Worm (Caenorhabditis elegans) whole organism, L1 larva: ENCODE measurements around the gene rpb-2.

ENCODE experiments used
- C04F5.9 ChIP-seq: sonication (generic microtip); optimal IDR thresholded peaks from 2 replicates; lab custom pipeline; 2016; ENCODE audit warnings: missing genetic modification characterization, missing compliant biosample characterization
- C16A3.4 ChIP-seq: fragments of 150-350 bp; optimal IDR thresholded peaks from 2 replicates; lab custom pipeline; 2014; ENCODE audit warnings: missing biosample characterization, missing genetic modification characterization
- C34B4.2 ChIP-seq: sonication (generic microtip); optimal IDR thresholded peaks from 2 replicates; lab custom pipeline; 2017; ENCODE audit warnings: mild to moderate bottlenecking, missing genetic modification characterization, missing compliant biosample characterization
- F16B12.6 ChIP-seq: fragments of 150-350 bp; optimal IDR thresholded peaks from 2 replicates; lab custom pipeline; 2014; ENCODE audit warnings: missing biosample characterization, missing genetic modification characterization
- aha-1 ChIP-seq: fragments of 150-350 bp; optimal IDR thresholded peaks from 2 replicates; lab custom pipeline; 2014; ENCODE audit warnings: missing biosample characterization, missing genetic modification characterization
- alr-1 ChIP-seq: fragments of 200-800 bp; sonication (Bioruptor generic); optimal IDR thresholded peaks from 2 replicates; lab custom pipeline; 2018; ENCODE audit warnings: borderline replicate concordance, mild to moderate bottlenecking, missing genetic modification characterization, missing compliant biosample characterization
- aly-2 ChIP-seq: fragments of 150-350 bp; optimal IDR thresholded peaks from 2 replicates; lab custom pipeline; 2014; ENCODE audit warnings: missing biosample characterization, missing genetic modification characterization
- ama-1 ChIP-seq: fragments of 150-350 bp; optimal IDR thresholded peaks from 2 replicates; lab custom pipeline; 2014
- blmp-1 ChIP-seq: fragments of 150-350 bp; optimal IDR thresholded peaks from 2 replicates; lab custom pipeline; 2014; ENCODE audit warnings: missing biosample characterization, missing genetic modification characterization
- ces-1 ChIP-seq: fragments of 150-350 bp; optimal IDR thresholded peaks from 2 replicates; lab custom pipeline; 2014; ENCODE audit warnings: missing biosample characterization, missing genetic modification reagents, missing genetic modification characterization
- efl-3 ChIP-seq: fragments of 200-800 bp; sonication (Bioruptor generic); optimal IDR thresholded peaks from 2 replicates; lab custom pipeline; 2018; ENCODE audit warnings: mild to moderate bottlenecking, missing genetic modification characterization, missing compliant biosample characterization
- egl-27 ChIP-seq, 2 experiments: fragments of 150-350 bp in 1 of 2; sonication (generic microtip); optimal IDR thresholded peaks; 3 replicates each; lab custom pipeline; 2017 to 2018; ENCODE audit warnings: missing biosample characterization in 2 of 2, missing genetic modification characterization in 2 of 2, missing genetic modification reagents in 2 of 2
- elt-2 ChIP-seq: sonication (generic microtip); optimal IDR thresholded peaks from 2 replicates; lab custom pipeline; 2016; ENCODE audit warnings: missing genetic modification characterization, mild to moderate bottlenecking, inconsistent platforms, missing compliant biosample characterization, missing genetic modification reagents
- elt-3 ChIP-seq, 6 experiments: fragments of 150-350 bp in 1 of 6; sonication (generic microtip); optimal IDR thresholded peaks; 2 replicates each; lab custom pipeline; 2017 to 2018; ENCODE audit warnings: missing biosample characterization in 6 of 6, missing genetic modification characterization in 6 of 6, inconsistent platforms in 1 of 6
- ets-5 ChIP-seq: fragments of 200-800 bp; sonication (Bioruptor generic); IDR thresholded peaks from 2 replicates; pipeline ENCODE4 v1.3.6; 2022; ENCODE audit warnings: missing genetic modification characterization, missing compliant biosample characterization
- fkh-10 ChIP-seq: sonication (generic microtip); optimal IDR thresholded peaks from 2 replicates; lab custom pipeline; 2017; ENCODE audit warnings: missing biosample characterization, missing genetic modification reagents, missing genetic modification characterization
- fkh-4 ChIP-seq: sonication (generic microtip); optimal IDR thresholded peaks from 2 replicates; lab custom pipeline; 2016; ENCODE audit warnings: missing compliant biosample characterization, missing genetic modification characterization, borderline replicate concordance
- fkh-8 ChIP-seq: sonication (generic microtip); optimal IDR thresholded peaks from 2 replicates; lab custom pipeline; 2016; ENCODE audit warnings: mild to moderate bottlenecking, missing genetic modification characterization, missing compliant biosample characterization
- fos-1 ChIP-seq: fragments of 150-350 bp; optimal IDR thresholded peaks from 2 replicates; lab custom pipeline; 2014; ENCODE audit warnings: missing biosample characterization, missing genetic modification characterization
- grh-1 ChIP-seq: fragments of 200-800 bp; sonication (Bioruptor generic); IDR thresholded peaks from 2 replicates; pipeline ENCODE4 v1.3.6; 2022; ENCODE audit warnings: missing genetic modification reagents, missing genetic modification characterization, missing compliant biosample characterization
- jun-1 ChIP-seq: fragments of 150-350 bp; optimal IDR thresholded peaks from 2 replicates; lab custom pipeline; 2014; ENCODE audit warnings: missing biosample characterization, missing genetic modification reagents, missing genetic modification characterization
- lin-13 ChIP-seq: fragments of 150-350 bp; optimal IDR thresholded peaks from 2 replicates; lab custom pipeline; 2014; ENCODE audit warnings: missing biosample characterization, missing genetic modification reagents, missing genetic modification characterization
- lin-15B ChIP-seq: fragments of 150-350 bp; sonication (generic microtip); optimal IDR thresholded peaks from 3 replicates; lab custom pipeline; 2014; ENCODE audit warnings: missing biosample characterization, missing genetic modification characterization
- lin-39 ChIP-seq: fragments of 150-350 bp; optimal IDR thresholded peaks from 2 replicates; lab custom pipeline; 2014; ENCODE audit warnings: missing biosample characterization, missing genetic modification reagents, missing genetic modification characterization
- lir-3 ChIP-seq: sonication (generic microtip); optimal IDR thresholded peaks from 2 replicates; lab custom pipeline; 2016; ENCODE audit warnings: mild to moderate bottlenecking, missing genetic modification characterization, moderate library complexity, missing compliant biosample characterization; ENCODE audit not compliant: poor library complexity
- lsy-2 ChIP-seq, 2 experiments: fragments of 150-350 bp; optimal IDR thresholded peaks; 2 replicates each; lab custom pipeline; 2014; ENCODE audit warnings: missing biosample characterization in 2 of 2, missing genetic modification characterization in 2 of 2
- mab-9 ChIP-seq: fragments of 200-800 bp; sonication (Bioruptor generic); IDR thresholded peaks from 2 replicates; pipeline ENCODE4 v1.3.6; 2022; ENCODE audit warnings: missing genetic modification reagents, missing genetic modification characterization, missing compliant biosample characterization
- mef-2 ChIP-seq: fragments of 150-350 bp; optimal IDR thresholded peaks from 2 replicates; lab custom pipeline; 2014; ENCODE audit warnings: missing biosample characterization, missing genetic modification characterization
- nhr-47 ChIP-seq: sonication (generic microtip); optimal IDR thresholded peaks from 2 replicates; lab custom pipeline; 2016; ENCODE audit warnings: mild to moderate bottlenecking, missing genetic modification characterization, moderate library complexity, missing compliant biosample characterization
- nhr-71 ChIP-seq: sonication (generic microtip); optimal IDR thresholded peaks from 2 replicates; lab custom pipeline; 2016; ENCODE audit warnings: mild to moderate bottlenecking, missing genetic modification characterization, moderate library complexity, missing compliant biosample characterization
- nhr-90 ChIP-seq: sonication (generic microtip); optimal IDR thresholded peaks from 2 replicates; lab custom pipeline; 2016; ENCODE audit warnings: mild to moderate bottlenecking, missing genetic modification characterization, missing compliant biosample characterization; ENCODE audit not compliant: poor library complexity
- pag-3 ChIP-seq: sonication (generic microtip); optimal IDR thresholded peaks from 2 replicates; lab custom pipeline; 2017; ENCODE audit warnings: missing genetic modification characterization, mild to moderate bottlenecking, missing compliant biosample characterization, antibody characterized with exemption, borderline replicate concordance; ENCODE audit not compliant: insufficient read depth
- pax-3 ChIP-seq: fragments of 200-800 bp; sonication (Bioruptor generic); optimal IDR thresholded peaks from 2 replicates; lab custom pipeline; 2018; ENCODE audit warnings: mild to moderate bottlenecking, missing genetic modification characterization, moderate library complexity, missing compliant biosample characterization
- pqm-1 ChIP-seq: sonication (generic microtip); optimal IDR thresholded peaks from 3 replicates; lab custom pipeline; 2017; ENCODE audit warnings: missing biosample characterization, missing genetic modification characterization
- skn-1 ChIP-seq: fragments of 150-350 bp; optimal IDR thresholded peaks from 2 replicates; lab custom pipeline; 2014; ENCODE audit warnings: missing biosample characterization, missing genetic modification characterization
- snu-23 ChIP-seq: sonication (generic microtip); optimal IDR thresholded peaks from 2 replicates; lab custom pipeline; 2016; ENCODE audit warnings: missing genetic modification characterization, missing compliant biosample characterization
- sptf-1 ChIP-seq: fragments of 150-350 bp; optimal IDR thresholded peaks from 2 replicates; lab custom pipeline; 2014; ENCODE audit warnings: missing biosample characterization, missing genetic modification characterization
- sup-37 ChIP-seq: fragments of 200-800 bp; sonication (Bioruptor generic); optimal IDR thresholded peaks from 2 replicates; lab custom pipeline; 2018; ENCODE audit warnings: mild to moderate bottlenecking, missing genetic modification characterization, missing compliant biosample characterization
- tlp-1 ChIP-seq: fragments of 150-350 bp; optimal IDR thresholded peaks from 2 replicates; lab custom pipeline; 2014; ENCODE audit warnings: missing biosample characterization, missing genetic modification characterization
- unc-130 ChIP-seq: fragments of 150-350 bp; optimal IDR thresholded peaks from 2 replicates; lab custom pipeline; 2017; ENCODE audit warnings: missing biosample characterization, missing genetic modification characterization, inconsistent platforms
- unc-30 ChIP-seq: sonication (generic microtip); optimal IDR thresholded peaks from 2 replicates; lab custom pipeline; 2017; ENCODE audit warnings: missing biosample characterization, missing genetic modification characterization
- unc-62 ChIP-seq: fragments of 150-350 bp; optimal IDR thresholded peaks from 2 replicates; lab custom pipeline; 2014; ENCODE audit warnings: missing biosample characterization, missing genetic modification reagents, missing genetic modification characterization
- unc-86 ChIP-seq: sonication (generic microtip); optimal IDR thresholded peaks from 2 replicates; lab custom pipeline; 2016; ENCODE audit warnings: missing genetic modification characterization, missing compliant biosample characterization
- vab-15 ChIP-seq: sonication (generic microtip); optimal IDR thresholded peaks from 2 replicates; lab custom pipeline; 2017; ENCODE audit warnings: missing genotype, mild to moderate bottlenecking, missing genetic modification characterization, missing compliant biosample characterization
- xbp-1 ChIP-seq: sonication (generic microtip); optimal IDR thresholded peaks from 2 replicates; lab custom pipeline; 2016; ENCODE audit warnings: missing genetic modification characterization, missing compliant biosample characterization
- zag-1 ChIP-seq: fragments of 150-350 bp; optimal IDR thresholded peaks from 2 replicates; lab custom pipeline; 2014; ENCODE audit warnings: missing biosample characterization, missing genetic modification characterization
- zip-4 ChIP-seq: fragments of 200-800 bp; sonication (Bioruptor generic); optimal IDR thresholded peaks from 2 replicates; lab custom pipeline; 2018; ENCODE audit warnings: mild to moderate bottlenecking, missing genetic modification characterization, moderate library complexity, missing compliant biosample characterization
- ztf-11 ChIP-seq, 2 experiments: sonication (generic microtip); optimal IDR thresholded peaks; 2 replicates each; lab custom pipeline; 2016 to 2017; ENCODE audit warnings: missing genetic modification characterization in 2 of 2, missing biosample characterization in 1 of 2, missing compliant biosample characterization in 1 of 2
- ztf-4 ChIP-seq: fragments of 150-350 bp; optimal IDR thresholded peaks from 2 replicates; lab custom pipeline; 2014; ENCODE audit warnings: missing biosample characterization, missing genetic modification characterization

rpb-2 gene

ce11 chrIII:4917960-4918712 lies 21.2 kb upstream of the rpb-2 start, which contains the start of gene rpb-8 (continued):
- TF ChIP-seq nhr-71 (tag; lab: Kevin White, UChicago), result peak; percentile 49
- TF ChIP-seq unc-130, result peak; percentile 26
- TF ChIP-seq blmp-1 (tag; lab: Kevin White, UChicago), result peak; percentile 77
- no peak for TF ChIP-seq tlp-1 (tag; lab: Kevin White, UChicago)
- TF ChIP-seq grh-1, result no peak
- no peak for TF ChIP-seq C34B4.2 (tag; lab: Kevin White, UChicago)
- TF ChIP-seq xbp-1 (tag; lab: Kevin White, UChicago), result peak; percentile 29
- TF ChIP-seq lin-39 (tag; lab: Kevin White, UChicago), result no peak
- peak; percentile 69 for TF ChIP-seq C16A3.4 (tag; lab: Kevin White, UChicago)
- no peak for TF ChIP-seq F16B12.6 (tag; lab: Kevin White, UChicago)
- TF ChIP-seq ama-1 (lab: Kevin White, UChicago), result no peak
- TF ChIP-seq aha-1 (tag; lab: Kevin White, UChicago), result no peak
- TF ChIP-seq ztf-4 (tag; lab: Kevin White, UChicago), result peak; percentile 7
- no peak for TF ChIP-seq mab-9 (GFP tag; lab: Robert Waterston, UW)
- TF ChIP-seq lin-13 (GFP tag; lab: Kevin White, UChicago), result peak; percentile 38
- no peak for TF ChIP-seq aly-2 (tag; lab: Kevin White, UChicago)
- peak in 1 of 6 experiments; percentile 23 for TF ChIP-seq elt-3 (tag; optimal IDR thresholded peaks at IDR 0.05; lab: Kevin White, UChicago)
- no peak for TF ChIP-seq jun-1 (tag; lab: Kevin White, UChicago)
- TF ChIP-seq ets-5, result no peak
- TF ChIP-seq fkh-4 (tag; lab: Kevin White, UChicago), result no peak
- TF ChIP-seq nhr-47 (tag; lab: Kevin White, UChicago), result peak; percentile 52
- TF ChIP-seq ces-1, result no peak
- peak; percentile 17 for TF ChIP-seq nhr-90 (tag; lab: Kevin White, UChicago)
- TF ChIP-seq alr-1 (tag; lab: Kevin White, UChicago), result no peak
- peak; percentile 46 for TF ChIP-seq lin-15B (tag; lab: Kevin White, UChicago)
- no peak for TF ChIP-seq egl-27 (tag; optimal IDR thresholded peaks at IDR 0.05; lab: Kevin White, UChicago)
- TF ChIP-seq fkh-10 (GFP tag; lab: Kevin White, UChicago), result no peak
- TF ChIP-seq zip-4 (GFP tag; lab: Kevin White, UChicago), result peak; percentile 22
- peak; percentile 56 to 80 for TF ChIP-seq lsy-2 (tag; optimal IDR thresholded peaks at IDR 0.05; lab: Kevin White, UChicago)
- TF ChIP-seq pqm-1 (tag; lab: Kevin White, UChicago), result no peak
- peak; percentile 54 for TF ChIP-seq snu-23 (GFP tag; lab: Kevin White, UChicago)
- TF ChIP-seq unc-62, result no peak
- no peak for TF ChIP-seq ztf-11 (tag; optimal IDR thresholded peaks at IDR 0.05; lab: Kevin White, UChicago)
- TF ChIP-seq fkh-8 (tag; lab: Kevin White, UChicago), result peak; percentile 32
- no peak for TF ChIP-seq sup-37 (GFP tag; lab: Kevin White, UChicago)
- TF ChIP-seq skn-1 (tag; lab: Kevin White, UChicago), result peak; percentile 53
- no peak for TF ChIP-seq C04F5.9
- TF ChIP-seq elt-2, result no peak
- TF ChIP-seq zag-1 (tag; lab: Kevin White, UChicago), result no peak
- TF ChIP-seq unc-86 (tag; lab: Kevin White, UChicago), result no peak
- no peak for TF ChIP-seq vab-15 (tag; lab: Kevin White, UChicago)
- no peak for TF ChIP-seq efl-3 (GFP tag; lab: Kevin White, UChicago)
- no peak for TF ChIP-seq unc-30 (tag; lab: Kevin White, UChicago)
- TF ChIP-seq pax-3 (tag; lab: Kevin White, UChicago), result no peak
- no peak for TF ChIP-seq pag-3
- no peak for TF ChIP-seq fos-1
- peak; percentile 37 for TF ChIP-seq lir-3 (tag; lab: Kevin White, UChicago)
- TF ChIP-seq mef-2 (tag; lab: Kevin White, UChicago), result no peak
- no peak for TF ChIP-seq sptf-1 (tag; lab: Kevin White, UChicago)
